Fruit fly (Drosophila melanogaster) whole organism, embryonic: ENCODE data around the gene mon2.

Source experiments
- ATbp ChIP-seq: fragments of 200-800 bp; sonication (Bioruptor generic); optimal IDR thresholded peaks from 2 replicates; lab custom pipeline; 2017; ENCODE audit warnings: missing biosample characterization, mild to moderate bottlenecking, missing genetic modification characterization, missing genetic modification reagents
- CG10431 ChIP-seq: fragments of 200-800 bp; sonication (Bioruptor generic); optimal IDR thresholded peaks from 3 replicates; lab custom pipeline; 2018; ENCODE audit warnings: missing biosample characterization, mild to moderate bottlenecking, missing genetic modification characterization
- CG11696 ChIP-seq: fragments of 200-800 bp; sonication (Bioruptor generic); IDR thresholded peaks from 2 replicates; pipeline ENCODE4 v1.3.6; 2022; ENCODE audit warnings: missing biosample characterization, missing genetic modification characterization
- CG14014 ChIP-seq: fragments of 200-800 bp; sonication (Bioruptor generic); IDR thresholded peaks from 2 replicates; pipeline ENCODE4 v1.3.6; 2022; ENCODE audit warnings: missing biosample characterization, missing genetic modification characterization
- CG1647 ChIP-seq: fragments of 200-800 bp; sonication (Bioruptor generic); optimal IDR thresholded peaks from 3 replicates; lab custom pipeline; 2016; ENCODE audit warnings: missing biosample characterization, missing genetic modification characterization
- CG17568 ChIP-seq: fragments of 200-800 bp; sonication (Bioruptor generic); optimal IDR thresholded peaks from 2 replicates; lab custom pipeline; 2018; ENCODE audit warnings: missing biosample characterization, mild to moderate bottlenecking, missing genetic modification characterization, moderate library complexity
- CG18262 ChIP-seq: fragments of 200-800 bp; optimal IDR thresholded peaks from 3 replicates; lab custom pipeline; 2019; ENCODE audit warnings: missing biosample characterization, mild to moderate bottlenecking, missing genetic modification characterization, moderate library complexity
- CG2120 ChIP-seq: fragments of 200-800 bp; sonication (Bioruptor generic); optimal IDR thresholded peaks from 3 replicates; lab custom pipeline; 2016; ENCODE audit warnings: missing biosample characterization, missing genetic modification characterization
- CG32767 ChIP-seq: fragments of 200-800 bp; sonication (Bioruptor generic); IDR thresholded peaks from 2 replicates; pipeline ENCODE4 v1.3.6; 2022; ENCODE audit warnings: missing biosample characterization, missing genetic modification characterization
- CG33213 ChIP-seq: fragments of 200-800 bp; sonication (Bioruptor generic); optimal IDR thresholded peaks from 3 replicates; lab custom pipeline; 2016; ENCODE audit warnings: missing biosample characterization, missing genetic modification characterization
- CG6175 ChIP-seq: fragments of 200-800 bp; sonication (Bioruptor generic); IDR thresholded peaks from 3 replicates; pipeline ENCODE4 v1.3.6; 2022; ENCODE audit warnings: missing biosample characterization, missing genetic modification characterization
- CG7357 ChIP-seq: fragments of 200-800 bp; sonication (Bioruptor generic); IDR thresholded peaks from 3 replicates; pipeline ENCODE4 v1.3.6; 2022; ENCODE audit warnings: missing biosample characterization, missing genetic modification characterization
- CG7987 ChIP-seq: fragments of 200-800 bp; sonication (Bioruptor generic); optimal IDR thresholded peaks from 2 replicates; lab custom pipeline; 2018; ENCODE audit warnings: missing biosample characterization, mild to moderate bottlenecking, missing genetic modification characterization, moderate library complexity
- CG8388 ChIP-seq: fragments of 200-800 bp; sonication (Bioruptor generic); optimal IDR thresholded peaks from 2 replicates; lab custom pipeline; 2019; ENCODE audit warnings: missing biosample characterization, mild to moderate bottlenecking, missing genetic modification characterization, moderate library complexity
- CG9727 ChIP-seq: fragments of 200-800 bp; sonication (Bioruptor generic); optimal IDR thresholded peaks from 3 replicates; lab custom pipeline; 2017; ENCODE audit warnings: missing biosample characterization, mild to moderate bottlenecking, missing genetic modification characterization
- CG9817 ChIP-seq: fragments of 200-800 bp; sonication (Bioruptor generic); optimal IDR thresholded peaks from 2 replicates; lab custom pipeline; 2018; ENCODE audit warnings: missing biosample characterization, mild to moderate bottlenecking, missing genetic modification characterization, moderate library complexity
- D19B ChIP-seq: fragments of 200-800 bp; sonication (Bioruptor generic); optimal IDR thresholded peaks from 2 replicates; lab custom pipeline; 2017; ENCODE audit warnings: missing biosample characterization, mild to moderate bottlenecking, missing genetic modification characterization
- Doc2 ChIP-seq: fragments of 200-800 bp; sonication (Bioruptor generic); IDR thresholded peaks from 2 replicates; pipeline ENCODE4 v1.3.6; 2022; ENCODE audit warnings: missing biosample characterization, missing genetic modification characterization
- E2f1 ChIP-seq: fragments of 200-800 bp; sonication (Bioruptor generic); IDR thresholded peaks from 2 replicates; pipeline ENCODE4 v1.3.6; 2022; ENCODE audit warnings: missing biosample characterization, missing genetic modification characterization
- HHEX ChIP-seq: fragments of 200-800 bp; sonication (Bioruptor generic); optimal IDR thresholded peaks from 3 replicates; lab custom pipeline; 2017; ENCODE audit warnings: missing biosample characterization, mild to moderate bottlenecking, missing genetic modification characterization, missing genetic modification reagents
- MBD-R2 ChIP-seq: fragments of 200-800 bp; sonication (Bioruptor generic); IDR thresholded peaks from 2 replicates; pipeline ENCODE4 v1.3.6; 2022; ENCODE audit warnings: missing biosample characterization, missing genetic modification characterization
- NK7.1 ChIP-seq: fragments of 200-800 bp; sonication (Bioruptor generic); optimal IDR thresholded peaks from 3 replicates; lab custom pipeline; 2016; ENCODE audit warnings: missing biosample characterization, missing genetic modification characterization
- Scr ChIP-seq: fragments of 200-800 bp; sonication (Bioruptor generic); IDR thresholded peaks from 2 replicates; pipeline ENCODE4 v1.3.6; 2022; ENCODE audit warnings: missing biosample characterization, missing genetic modification characterization; ENCODE audit not compliant: partially characterized antibody
- Sox102F ChIP-seq: fragments of 200-800 bp; sonication (Bioruptor generic); optimal IDR thresholded peaks from 2 replicates; lab custom pipeline; 2018; ENCODE audit warnings: missing biosample characterization, mild to moderate bottlenecking, missing genetic modification characterization, moderate library complexity
- Sry-δ ChIP-seq: fragments of 200-800 bp; sonication (Bioruptor generic); optimal IDR thresholded peaks from 2 replicates; lab custom pipeline; 2016; ENCODE audit warnings: missing biosample characterization, missing genetic modification characterization
- amos ChIP-seq: fragments of 200-800 bp; sonication (Bioruptor generic); IDR thresholded peaks from 2 replicates; pipeline ENCODE4 v1.3.6; 2022; ENCODE audit warnings: missing biosample characterization, missing genetic modification characterization; ENCODE audit not compliant: partially characterized antibody
- bcd ChIP-seq: fragments of 200-800 bp; sonication (Bioruptor generic); optimal IDR thresholded peaks from 2 replicates; lab custom pipeline; 2017; ENCODE audit warnings: missing biosample characterization, mild to moderate bottlenecking, missing genetic modification characterization
- bigmax ChIP-seq: fragments of 200-800 bp; sonication (Bioruptor generic); optimal IDR thresholded peaks from 2 replicates; lab custom pipeline; 2018; ENCODE audit warnings: missing biosample characterization, mild to moderate bottlenecking, missing genetic modification characterization
- chm ChIP-seq: fragments of 200-800 bp; sonication (Bioruptor generic); IDR thresholded peaks from 2 replicates; pipeline ENCODE4 v1.3.6; 2022; ENCODE audit warnings: missing biosample characterization, missing genetic modification characterization
- ci ChIP-seq: fragments of 200-800 bp; sonication (Bioruptor generic); IDR thresholded peaks from 3 replicates; pipeline ENCODE4 v1.3.6; 2022; ENCODE audit warnings: missing biosample characterization, missing genetic modification characterization
- crc ChIP-seq: fragments of 200-800 bp; sonication (Bioruptor generic); optimal IDR thresholded peaks from 2 replicates; lab custom pipeline; 2016; ENCODE audit warnings: missing biosample characterization, missing genetic modification characterization
- da ChIP-seq: fragments of 200-800 bp; sonication (Bioruptor generic); optimal IDR thresholded peaks from 2 replicates; lab custom pipeline; 2016; ENCODE audit warnings: missing biosample characterization, missing genetic modification characterization
- dpn ChIP-seq, 2 experiments: fragments of 200-800 bp; sonication (Bioruptor generic); optimal IDR thresholded peaks; 3 replicates each; lab custom pipeline; 2016; ENCODE audit warnings: missing biosample characterization in 2 of 2, missing genetic modification characterization in 2 of 2
- dysf ChIP-seq: fragments of 200-800 bp; sonication (Bioruptor generic); IDR thresholded peaks from 3 replicates; pipeline ENCODE4 v1.3.6; 2022; ENCODE audit warnings: missing biosample characterization, missing genetic modification characterization
- fru ChIP-seq: fragments of >200 bp; optimal IDR thresholded peaks from 2 replicates; lab custom pipeline; 2017
- gem ChIP-seq: fragments of 200-800 bp; sonication (Bioruptor generic); optimal IDR thresholded peaks from 2 replicates; lab custom pipeline; 2019; ENCODE audit warnings: missing biosample characterization, mild to moderate bottlenecking, missing genetic modification characterization, moderate library complexity
- gro ChIP-seq: fragments of 200-800 bp; sonication (Bioruptor generic); optimal IDR thresholded peaks from 2 replicates; lab custom pipeline; 2016; ENCODE audit warnings: missing biosample characterization, missing genetic modification characterization
- gsb ChIP-seq: fragments of 200-800 bp; sonication (Bioruptor generic); IDR thresholded peaks from 2 replicates; pipeline ENCODE4 v1.3.6; 2022; ENCODE audit warnings: missing biosample characterization, missing genetic modification characterization
- gt ChIP-seq: fragments of 200-800 bp; sonication (Bioruptor generic); IDR thresholded peaks from 2 replicates; pipeline ENCODE4 v1.3.6; 2022; ENCODE audit warnings: missing biosample characterization, missing genetic modification characterization
- nerfin-1 ChIP-seq: fragments of 200-800 bp; sonication (Bioruptor generic); optimal IDR thresholded peaks from 3 replicates; lab custom pipeline; 2019; ENCODE audit warnings: missing biosample characterization, mild to moderate bottlenecking, missing genetic modification characterization, moderate library complexity
- pfk ChIP-seq: fragments of 200-800 bp; sonication (Bioruptor generic); optimal IDR thresholded peaks from 2 replicates; lab custom pipeline; 2018; ENCODE audit warnings: missing biosample characterization, mild to moderate bottlenecking, missing genetic modification characterization, moderate library complexity
- pum ChIP-seq: fragments of 200-800 bp; sonication (Bioruptor generic); optimal IDR thresholded peaks from 2 replicates; lab custom pipeline; 2016; ENCODE audit warnings: missing biosample characterization, missing genetic modification characterization
- scrt ChIP-seq: fragments of 200-800 bp; sonication (Bioruptor generic); optimal IDR thresholded peaks from 2 replicates; lab custom pipeline; 2018; ENCODE audit warnings: missing biosample characterization, mild to moderate bottlenecking, missing genetic modification characterization, moderate library complexity
- slbo ChIP-seq: fragments of 200-800 bp; sonication (Bioruptor generic); IDR thresholded peaks from 2 replicates; pipeline ENCODE4 v1.3.6; 2022; ENCODE audit warnings: missing biosample characterization, missing genetic modification characterization
- slou ChIP-seq: fragments of 200-800 bp; sonication (Bioruptor generic); optimal IDR thresholded peaks from 3 replicates; lab custom pipeline; 2016; ENCODE audit warnings: missing biosample characterization, missing genetic modification characterization
- so ChIP-seq: fragments of 200-800 bp; sonication (Bioruptor generic); IDR thresholded peaks from 3 replicates; pipeline ENCODE4 v1.3.6; 2022; ENCODE audit warnings: missing biosample characterization, missing genetic modification characterization
- sob ChIP-seq: fragments of 200-800 bp; sonication (Bioruptor generic); IDR thresholded peaks from 2 replicates; pipeline ENCODE4 v1.3.6; 2022; ENCODE audit warnings: missing biosample characterization, missing genetic modification characterization
- ssp ChIP-seq: fragments of 200-800 bp; sonication (Bioruptor generic); IDR thresholded peaks from 2 replicates; pipeline ENCODE4 v1.3.6; 2022; ENCODE audit warnings: missing biosample characterization, missing genetic modification characterization
- tap ChIP-seq: fragments of 200-800 bp; optimal IDR thresholded peaks from 3 replicates; lab custom pipeline; 2019; ENCODE audit warnings: missing biosample characterization, mild to moderate bottlenecking, missing genetic modification characterization, moderate library complexity
- tna ChIP-seq: fragments of 200-800 bp; sonication (Bioruptor generic); IDR thresholded peaks from 2 replicates; pipeline ENCODE4 v1.3.6; 2022; ENCODE audit warnings: missing biosample characterization, missing genetic modification characterization; ENCODE audit not compliant: partially characterized antibody
- vnd ChIP-seq: fragments of 200-800 bp; sonication (Bioruptor generic); IDR thresholded peaks from 3 replicates; pipeline ENCODE4 v1.3.6; 2022; ENCODE audit warnings: missing biosample characterization, missing genetic modification characterization; ENCODE audit not compliant: partially characterized antibody

The mon2 gene

DNA sequence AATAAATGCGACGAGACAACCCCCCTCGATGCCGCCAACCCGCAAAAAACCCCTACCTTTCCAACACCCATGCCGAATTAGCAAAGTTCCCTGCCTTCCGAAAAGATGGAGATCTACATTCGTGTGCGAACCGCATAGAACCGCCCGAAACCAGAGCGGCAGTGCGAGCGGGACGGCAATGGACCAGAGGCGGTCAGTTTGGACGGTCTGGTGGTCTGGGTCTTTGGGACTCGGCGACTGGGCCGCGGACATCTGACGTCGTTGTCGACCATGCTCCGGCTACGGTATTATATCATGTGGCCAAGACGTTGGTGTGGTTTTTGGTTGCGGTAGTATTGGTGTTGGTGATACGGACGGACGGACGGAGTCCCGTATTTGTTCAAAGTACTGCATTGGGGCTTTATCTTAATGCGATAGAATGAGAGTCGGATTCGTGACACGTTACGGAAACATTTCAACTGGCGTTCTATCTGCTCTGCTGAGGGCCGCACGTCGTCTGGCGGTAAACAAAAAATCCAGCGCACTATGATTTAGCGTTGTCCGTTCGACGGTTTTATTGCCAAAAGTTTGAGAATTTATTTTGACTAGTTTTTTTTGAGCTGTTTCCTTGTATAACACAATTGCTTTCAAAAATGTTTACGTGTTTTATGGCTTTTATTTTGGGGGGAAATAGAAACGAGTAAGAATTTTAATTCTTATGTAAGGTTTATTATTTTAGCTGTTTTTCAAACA is 36.9 kb downstream of the mon2 start:
- TF ChIP-seq CG8388 (GFP tag; lab: Kevin White, UChicago) (no peak), CG18262 (tag; lab: Kevin White, UChicago) (no peak), CG32767 (no peak), slou (no peak), ATbp (GFP tag; lab: Kevin White, UChicago) (no peak), crc (GFP tag; lab: Kevin White, UChicago) (no peak), CG7357 (GFP tag; lab: Robert Waterston, UW) (no peak), CG7987 (GFP tag; lab: Kevin White, UChicago) (no peak), fru (no peak), CG2120 (GFP tag; lab: Kevin White, UChicago) (peak; percentile 58), amos (no peak; the same call in 1 of the 2 replicates), da (GFP tag; lab: Kevin White, UChicago) (no peak), HHEX (GFP tag; lab: Kevin White, UChicago) (no peak), gsb (no peak), dysf (GFP tag; lab: Robert Waterston, UW) (0 out of 3 replicates have a peak, but pooled peaks have one; percentile 19), CG9817 (peak; percentile 20), dpn (GFP tag; optimal IDR thresholded peaks at IDR 0.05; lab: Kevin White, UChicago) (no peak), chm (0 out of 2 replicates have a peak, but pooled peaks have one; percentile 33), vnd (GFP tag; lab: Robert Waterston, UW) (no peak), MBD-R2 (GFP tag; lab: Robert Waterston, UW) (peak; percentile 24; the same call in 1 of the 2 replicates), ci (peak; percentile 58; the same call in 1 of the 3 replicates), D19B (GFP tag; lab: Kevin White, UChicago) (no peak), sob (no peak), CG33213 (GFP tag; lab: Kevin White, UChicago) (no peak), Sry-δ (GFP tag; lab: Kevin White, UChicago) (no peak), slbo (GFP tag; lab: Robert Waterston, UW) (no peak), nerfin-1 (tag; lab: Kevin White, UChicago) (no peak), bigmax (no peak), pum (GFP tag; lab: Kevin White, UChicago) (no peak), gem (peak; percentile 85), CG1647 (no peak), gt (GFP tag; lab: Robert Waterston, UW) (no peak), NK7.1 (GFP tag; lab: Kevin White, UChicago) (no peak), CG10431 (GFP tag; lab: Kevin White, UChicago) (no peak), scrt (GFP tag; lab: Kevin White, UChicago) (peak; percentile 17), Doc2 (GFP tag; lab: Robert Waterston, UW) (no peak), E2f1 (GFP tag; lab: Robert Waterston, UW) (no peak), CG11696 (GFP tag; lab: Robert Waterston, UW) (no peak), so (no peak), gro (no peak), CG6175 (GFP tag; lab: Robert Waterston, UW) (0 out of 3 replicates have a peak, but pooled peaks have one; percentile 16), CG17568 (GFP tag; lab: Kevin White, UChicago) (no peak), Scr (GFP tag; lab: Robert Waterston, UW) (no peak), pfk (no peak), bcd (no peak), ssp (GFP tag; lab: Robert Waterston, UW) (no peak), Sox102F (GFP tag; lab: Kevin White, UChicago) (no peak), tna (GFP tag; lab: Robert Waterston, UW) (no peak), CG9727 (GFP tag; lab: Kevin White, UChicago) (no peak), tap (tag; lab: Kevin White, UChicago) (no peak), CG14014 (no peak)
